Worm (Caenorhabditis elegans): ENCODE measurements around the gene irld-18.

The irld-18 gene

ce11 chrIV:14542517-14542916 lies 38.3 kb downstream of the irld-18 start, which contains the start of gene pals-29:
pals-29 (minus strand) TSS chrIV:14542617.
- TF ChIP-seq ztf-29 (GFP tag; IDR thresholded peaks at IDR 0.05) (no peak), tab-1 (GFP tag; IDR thresholded peaks at IDR 0.05) (no peak), cog-1 (tag; optimal IDR thresholded peaks at IDR 0.05) (no peak), ref-1 (GFP tag; conservative IDR thresholded peaks at IDR 0.05) (no peak), flt-1 (GFP tag; IDR thresholded peaks at IDR 0.05) (no peak), med-1 (GFP tag; optimal IDR thresholded peaks at IDR 0.05; ENCODE audit: insufficient read depth) (no peak), T22C8.4 (GFP tag; IDR thresholded peaks at IDR 0.05) (no peak), klf-2 (GFP tag; conservative IDR thresholded peaks at IDR 0.05) (no peak)

- TF ChIP-seq ztf-23 (GFP tag; IDR thresholded peaks at IDR 0.05) = no peak
- no peak for TF ChIP-seq klf-2 (GFP tag; conservative IDR thresholded peaks at IDR 0.05)
- TF ChIP-seq ref-1 (GFP tag; conservative IDR thresholded peaks at IDR 0.05) = no peak
- TF ChIP-seq cog-1 (tag; optimal IDR thresholded peaks at IDR 0.05) = no peak
- no peak for TF ChIP-seq flt-1 (GFP tag; IDR thresholded peaks at IDR 0.05)
- TF ChIP-seq ztf-29 (GFP tag; IDR thresholded peaks at IDR 0.05) = no peak
- no peak for TF ChIP-seq tab-1 (GFP tag; IDR thresholded peaks at IDR 0.05)
- no peak for TF ChIP-seq T22C8.4 (GFP tag; IDR thresholded peaks at IDR 0.05)
- no peak for TF ChIP-seq med-1 (GFP tag; optimal IDR thresholded peaks at IDR 0.05; ENCODE audit: insufficient read depth)
These were observed 43.9 kb downstream of the irld-18 start, which contains the start of gene T27E7.5 for ce11 chrIV:14536911-14537310. T27E7.5 (plus strand) TSS chrIV:14537163.

- TF ChIP-seq flt-1 (GFP tag; IDR thresholded peaks at IDR 0.05) (no peak), cog-1 (tag; optimal IDR thresholded peaks at IDR 0.05) (no peak), T22C8.4 (GFP tag; IDR thresholded peaks at IDR 0.05) (no peak), tab-1 (GFP tag; IDR thresholded peaks at IDR 0.05) (no peak), klf-2 (GFP tag; conservative IDR thresholded peaks at IDR 0.05) (no peak), ztf-23 (GFP tag; IDR thresholded peaks at IDR 0.05) (no peak)
These were observed 45.9 kb downstream of the irld-18 start, which contains the start of gene T27E7.4 for ce11 chrIV:14534967-14535366. T27E7.4 (minus strand) TSS chrIV:14535067.

DNA sequence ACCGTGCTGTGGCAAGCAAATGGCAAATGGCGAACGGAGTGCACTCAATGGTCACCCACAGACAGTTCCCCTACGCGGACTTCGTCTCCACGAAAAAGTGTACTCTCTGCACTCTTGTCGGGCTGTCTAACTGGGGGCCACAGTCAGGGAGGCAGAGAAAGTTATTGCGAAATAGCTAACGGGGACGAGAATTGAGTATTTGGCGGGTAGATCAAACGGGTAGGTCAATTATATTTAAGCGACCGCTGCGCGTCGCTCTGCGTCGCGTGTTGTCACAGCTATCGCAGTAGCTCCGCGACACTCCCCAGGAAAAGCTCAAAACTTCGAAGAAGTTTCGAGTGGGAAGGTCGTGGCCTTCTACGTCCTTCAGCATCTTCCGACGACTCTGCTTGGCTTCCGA lies 48.5 kb downstream of the irld-18 start:
- TF ChIP-seq med-1 (GFP tag; optimal IDR thresholded peaks at IDR 0.05; ENCODE audit: insufficient read depth) (no peak), klf-2 (GFP tag; conservative IDR thresholded peaks at IDR 0.05) (no peak), flt-1 (GFP tag; IDR thresholded peaks at IDR 0.05) (no peak), cog-1 (tag; optimal IDR thresholded peaks at IDR 0.05) (no peak), tab-1 (GFP tag; IDR thresholded peaks at IDR 0.05) (no peak), ref-1 (GFP tag; conservative IDR thresholded peaks at IDR 0.05) (no peak), ztf-29 (GFP tag; IDR thresholded peaks at IDR 0.05) (no peak), ztf-23 (GFP tag; IDR thresholded peaks at IDR 0.05) (no peak), T22C8.4 (GFP tag; IDR thresholded peaks at IDR 0.05) (no peak)

DNA sequence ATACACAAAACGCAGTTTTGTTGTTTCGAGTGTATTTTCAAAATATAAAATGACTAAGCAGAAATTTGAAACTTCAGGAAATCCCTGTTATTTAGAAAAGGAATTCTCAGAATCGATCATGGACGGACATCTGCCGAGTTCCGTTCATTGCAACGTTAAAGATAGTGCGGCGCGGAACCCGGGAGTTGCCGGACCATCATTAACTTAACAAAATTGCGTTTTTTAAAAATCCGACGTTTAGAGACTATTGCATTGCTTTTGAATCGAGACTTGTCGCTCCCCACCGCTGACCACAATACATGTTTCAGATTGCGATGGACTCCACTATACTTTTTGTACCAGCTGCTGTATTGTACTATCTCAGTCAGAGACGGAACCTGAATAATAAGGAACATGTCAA lies 50.8 kb downstream of the irld-18 start:
- TF ChIP-seq ztf-23 (GFP tag; IDR thresholded peaks at IDR 0.05) = no peak
- no peak for TF ChIP-seq flt-1 (GFP tag; IDR thresholded peaks at IDR 0.05)
- TF ChIP-seq T22C8.4 (GFP tag; IDR thresholded peaks at IDR 0.05) = no peak
- TF ChIP-seq ref-1 (GFP tag; conservative IDR thresholded peaks at IDR 0.05) = no peak
- TF ChIP-seq ztf-29 (GFP tag; IDR thresholded peaks at IDR 0.05) = no peak
- TF ChIP-seq cog-1 (tag; optimal IDR thresholded peaks at IDR 0.05) = no peak
- TF ChIP-seq klf-2 (GFP tag; conservative IDR thresholded peaks at IDR 0.05) = no peak
- TF ChIP-seq med-1 (GFP tag; optimal IDR thresholded peaks at IDR 0.05; ENCODE audit: insufficient read depth) = no peak
- TF ChIP-seq tab-1 (GFP tag; IDR thresholded peaks at IDR 0.05) = no peak
